Worm (Caenorhabditis elegans): Measurements from ENCODE around the gene bli-5.

The bli-5 gene

ce11 chrIII:13465918-13466592 is 36.5 kb upstream of the bli-5 start, which contains the start of gene cdk-5 (continued):
- TF ChIP-seq mdt-29 (GFP tag; IDR thresholded peaks at IDR 0.05), result 0 out of 2 replicates have a peak, but pooled peaks have one; percentile 45
- no peak for TF ChIP-seq skn-1 (tag; optimal IDR thresholded peaks at IDR 0.05)
- TF ChIP-seq daf-19 (GFP tag; conservative IDR thresholded peaks at IDR 0.05), result no peak
- no peak for TF ChIP-seq dmd-9 (GFP tag; IDR thresholded peaks at IDR 0.05)
- TF ChIP-seq madf-9 (GFP tag; conservative IDR thresholded peaks at IDR 0.05), result no peak
- TF ChIP-seq mep-1 (tag; optimal IDR thresholded peaks at IDR 0.05), result peak; percentile 88
- peak; percentile 1 for TF ChIP-seq ceh-32 (tag; optimal IDR thresholded peaks at IDR 0.05; ENCODE audit: poor library complexity)
- no peak for TF ChIP-seq ceh-62 (tag; optimal IDR thresholded peaks at IDR 0.05)
- peak; percentile 50; the same call in 1 of the 2 replicates for TF ChIP-seq lin-29 (GFP tag; IDR thresholded peaks at IDR 0.05)
- TF ChIP-seq duxl-1 (tag; optimal IDR thresholded peaks at IDR 0.05; ENCODE audit: poor library complexity), result peak; percentile 66
- TF ChIP-seq ctbp-1 (GFP tag; IDR thresholded peaks at IDR 0.05), result 0 out of 2 replicates have a peak, but pooled peaks have one; percentile 37
- TF ChIP-seq jun-1 (tag; optimal IDR thresholded peaks at IDR 0.05), result peak; percentile 39
- TF ChIP-seq cey-2 (tag; optimal IDR thresholded peaks at IDR 0.05; ENCODE audit: borderline replicate concordance, insufficient read depth), result no peak
- TF ChIP-seq vab-7 (GFP tag; IDR thresholded peaks at IDR 0.05), result no peak
- TF ChIP-seq dmd-8 (GFP tag; IDR thresholded peaks at IDR 0.05), result no peak
- no peak for TF ChIP-seq ZK546.5 (tag; optimal IDR thresholded peaks at IDR 0.05)
- TF ChIP-seq daf-12 (tag; optimal IDR thresholded peaks at IDR 0.05), result no peak
- no peak; the same call in 1 of the 2 replicates for TF ChIP-seq D1046.2 (GFP tag; IDR thresholded peaks at IDR 0.05)
- no peak for TF ChIP-seq unc-130 (GFP tag; optimal IDR thresholded peaks at IDR 0.05)
- peak; percentile 85 for TF ChIP-seq T26A8.4 (GFP tag; IDR thresholded peaks at IDR 0.05)
- TF ChIP-seq spr-3 (GFP tag; optimal IDR thresholded peaks at IDR 0.05), result no peak
- no peak for TF ChIP-seq lin-39 (tag; optimal IDR thresholded peaks at IDR 0.05)
- no peak for TF ChIP-seq nhr-111 (GFP tag; optimal IDR thresholded peaks at IDR 0.05)
- TF ChIP-seq hif-1 (tag; optimal IDR thresholded peaks at IDR 0.05), result peak in 1 of 2 experiments; percentile 52
- no peak for TF ChIP-seq R02D3.7 (tag; optimal IDR thresholded peaks at IDR 0.05)
- no peak for TF ChIP-seq Y48G9A.11 (GFP tag; IDR thresholded peaks at IDR 0.05)
- peak; percentile 86 for TF ChIP-seq mes-2 (tag; optimal IDR thresholded peaks at IDR 0.05; ENCODE audit: poor library complexity, severe bottlenecking)
- TF ChIP-seq lir-3 (tag; optimal IDR thresholded peaks at IDR 0.05), result no peak
- TF ChIP-seq F26F4.8 (GFP tag; conservative IDR thresholded peaks at IDR 0.05), result no peak
- no peak for TF ChIP-seq Y105C5A.15 (GFP tag; IDR thresholded peaks at IDR 0.05)
- TF ChIP-seq F37D6.2 (tag; optimal IDR thresholded peaks at IDR 0.05), result peak; percentile 53
- no peak for TF ChIP-seq F44E2.7 (GFP tag; IDR thresholded peaks at IDR 0.05)
- no peak for TF ChIP-seq snpc-4 (tag; optimal IDR thresholded peaks at IDR 0.05)
- TF ChIP-seq zfp-3 (GFP tag; conservative IDR thresholded peaks at IDR 0.05), result 0 out of 2 replicates have a peak, but pooled peaks have one; percentile 58
- TF ChIP-seq dpl-1 (GFP tag; optimal IDR thresholded peaks at IDR 0.05), result peak; percentile 86
- peak; percentile 47 for TF ChIP-seq nhr-28 (tag; optimal IDR thresholded peaks at IDR 0.05)
- TF ChIP-seq nhr-237 (tag; optimal IDR thresholded peaks at IDR 0.05), result no peak
- peak; percentile 90 for TF ChIP-seq ztf-7 (tag; optimal IDR thresholded peaks at IDR 0.05)
- no peak for TF ChIP-seq pqm-1 (tag; optimal IDR thresholded peaks at IDR 0.05)
- TF ChIP-seq fos-1 (tag; optimal IDR thresholded peaks at IDR 0.05), result no peak
- TF ChIP-seq lsy-2 (tag; optimal IDR thresholded peaks at IDR 0.05), result peak; percentile 48 to 97
- TF ChIP-seq aly-2 (tag; optimal IDR thresholded peaks at IDR 0.05), result no peak
- TF ChIP-seq mxl-3 (GFP tag; optimal IDR thresholded peaks at IDR 0.05), result no peak
- TF ChIP-seq ceh-28 (tag; optimal IDR thresholded peaks at IDR 0.05), result peak; percentile 51
- TF ChIP-seq nhr-11 (tag; optimal IDR thresholded peaks at IDR 0.05), result peak; percentile 79
- peak; percentile 33 for TF ChIP-seq fkh-10 (GFP tag; optimal IDR thresholded peaks at IDR 0.05)
- peak; percentile 83 for TF ChIP-seq rbr-2 (tag; optimal IDR thresholded peaks at IDR 0.05)
- no peak for TF ChIP-seq egl-27 (tag; optimal IDR thresholded peaks at IDR 0.05)
- TF ChIP-seq daf-16 (GFP tag; optimal IDR thresholded peaks at IDR 0.05), result peak in 1 of 2 experiments; percentile 51
- TF ChIP-seq daf-16 (tag; optimal IDR thresholded peaks at IDR 0.05), result peak; percentile 13
- no peak for TF ChIP-seq zip-2 (tag; optimal IDR thresholded peaks at IDR 0.05)

Data from whole organism, L4 larva.